Worm (Caenorhabditis elegans) whole organism, young adult: ENCODE results near the gene mrpl-48.

ENCODE experiments used
- D2030.7 ChIP-seq: fragments of 200-800 bp; sonication (Bioruptor generic); IDR thresholded peaks from 2 replicates; pipeline ENCODE4 v1.3.6; 2022; ENCODE audit warnings: missing genetic modification reagents, missing genetic modification characterization, missing compliant biosample characterization
- T26A5.8 ChIP-seq: sonication (generic microtip); optimal IDR thresholded peaks from 2 replicates; lab custom pipeline; 2016; ENCODE audit warnings: missing genetic modification characterization, missing compliant biosample characterization
- bed-1 ChIP-seq: fragments of 200-800 bp; sonication (Bioruptor generic); IDR thresholded peaks from 2 replicates; pipeline ENCODE4 v1.3.6; 2022; ENCODE audit warnings: missing genetic modification reagents, missing genetic modification characterization, missing compliant biosample characterization
- let-607 ChIP-seq, 2 experiments: fragments of 200-800 bp in 1 of 2; sonication (Bioruptor generic) in 1 of 2; sonication (generic microtip) in 1 of 2; optimal IDR thresholded peaks; 2 replicates each; lab custom pipeline; 2016 to 2018; ENCODE audit warnings: mild to moderate bottlenecking in 2 of 2, missing compliant biosample characterization in 2 of 2, missing genetic modification characterization in 2 of 2, moderate library complexity in 2 of 2, missing genotype in 1 of 2
- pha-4 ChIP-seq: fragments of 150-350 bp; sonication (generic microtip); optimal IDR thresholded peaks from 2 replicates; lab custom pipeline; 2014; ENCODE audit warnings: missing biosample characterization, missing genetic modification reagents, missing genetic modification characterization
- repo-1 ChIP-seq: sonication (generic microtip); optimal IDR thresholded peaks from 2 replicates; lab custom pipeline; 2017; ENCODE audit warnings: mild to moderate bottlenecking, missing genetic modification characterization, missing compliant biosample characterization
- somi-1 ChIP-seq: fragments of 200-800 bp; sonication (Bioruptor generic); optimal IDR thresholded peaks from 2 replicates; lab custom pipeline; 2018; ENCODE audit warnings: mild to moderate bottlenecking, missing genetic modification characterization, missing compliant biosample characterization
- tlf-1 ChIP-seq: fragments of 200-800 bp; sonication (Bioruptor generic); optimal IDR thresholded peaks from 2 replicates; lab custom pipeline; 2018; ENCODE audit warnings: mild to moderate bottlenecking, missing genetic modification characterization, missing compliant biosample characterization
- unc-62 ChIP-seq: fragments of 150-350 bp; optimal IDR thresholded peaks from 2 replicates; lab custom pipeline; 2014; ENCODE audit warnings: missing biosample characterization, missing genetic modification reagents, missing genetic modification characterization

DNA sequence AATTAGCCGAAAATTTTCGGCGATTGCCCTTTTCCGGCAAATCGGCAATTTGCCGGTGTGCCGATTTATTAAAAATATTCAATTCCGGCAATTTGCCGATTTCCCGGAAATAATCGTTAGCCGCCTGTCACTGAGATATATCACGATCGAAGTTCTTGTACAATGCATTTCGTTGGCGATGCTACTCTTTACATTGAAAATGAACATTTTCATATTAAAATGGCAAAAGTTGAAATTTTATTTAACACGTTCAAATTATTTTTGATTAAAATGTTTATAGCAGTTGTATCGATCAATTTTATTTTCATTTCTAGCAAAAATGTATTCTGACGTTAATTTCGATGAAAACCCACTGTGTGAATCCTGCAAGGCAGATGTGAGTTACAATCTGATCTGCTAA, 21.2 kb downstream of the mrpl-48 start, which contains the start of gene M03E7.3:
- TF ChIP-seq tlf-1 (no peak), repo-1 (no peak), pha-4 (tag; lab: Kevin White, UChicago) (no peak), unc-62 (no peak), T26A5.8 (tag; lab: Kevin White, UChicago) (no peak), let-607 (tag; optimal IDR thresholded peaks at IDR 0.05; lab: Kevin White, UChicago) (no peak), D2030.7 (GFP tag; lab: Robert Waterston, UW) (no peak), somi-1 (GFP tag; lab: Kevin White, UChicago) (no peak), bed-1 (GFP tag; lab: Robert Waterston, UW) (no peak)
